Fruit fly (Drosophila melanogaster): ENCODE data around the gene qua.

Gene qua

dm6 chr2L:17514090-17514715 lies 17.2 kb upstream of the qua start (continued):
- TF ChIP-seq Ravus (GFP tag; IDR thresholded peaks at IDR 0.05) (peak; percentile 35), CG10321 (GFP tag; IDR thresholded peaks at IDR 0.05) (peak; percentile 67), dimm (GFP tag; IDR thresholded peaks at IDR 0.05) (peak; percentile 70), CG15479 (GFP tag; optimal IDR thresholded peaks at IDR 0.05) (no peak), toy (GFP tag; IDR thresholded peaks at IDR 0.05) (no peak), Blimp-1 (GFP tag; optimal IDR thresholded peaks at IDR 0.05) (peak; percentile 90), bcd (GFP tag; optimal IDR thresholded peaks at IDR 0.05) (peak; percentile 87), E2f1 (GFP tag; IDR thresholded peaks at IDR 0.05) (peak; percentile 79), gsb-n (tag; optimal IDR thresholded peaks at IDR 0.05) (peak; percentile 87), gsb (GFP tag; IDR thresholded peaks at IDR 0.05) (peak; percentile 59; the same call in 1 of the 2 replicates), z (GFP tag; IDR thresholded peaks at IDR 0.05) (0 out of 3 replicates have a peak, but pooled peaks have one; percentile 42), slbo (GFP tag; IDR thresholded peaks at IDR 0.05) (peak; percentile 79), Oaz (GFP tag; IDR thresholded peaks at IDR 0.05) (peak; percentile 54; the same call in 1 of the 2 replicates), caup (GFP tag; optimal IDR thresholded peaks at IDR 0.05; ENCODE audit: severe bottlenecking) (peak; percentile 84), Sry-δ (GFP tag; optimal IDR thresholded peaks at IDR 0.05) (no peak), Rfx (GFP tag; IDR thresholded peaks at IDR 0.05) (peak; percentile 75), Pdp1 (GFP tag; optimal IDR thresholded peaks at IDR 0.05) (peak in 1 of 2 experiments; percentile 70), Hsf (GFP tag; optimal IDR thresholded peaks at IDR 0.05) (peak; percentile 81), ase (GFP tag; IDR thresholded peaks at IDR 0.05) (peak; percentile 83), CG7357 (GFP tag; IDR thresholded peaks at IDR 0.05) (peak; percentile 80), CG17359 (tag; optimal IDR thresholded peaks at IDR 0.05) (peak; percentile 91), rib (GFP tag; IDR thresholded peaks at IDR 0.05) (peak; percentile 65; the same call in 1 of the 2 replicates), btn (GFP tag; optimal IDR thresholded peaks at IDR 0.05) (peak; percentile 47), CG15269 (tag; optimal IDR thresholded peaks at IDR 0.05) (peak; percentile 87), NFAT (GFP tag; IDR thresholded peaks at IDR 0.05) (peak; percentile 49), CG2712 (tag; optimal IDR thresholded peaks at IDR 0.05) (peak; percentile 96), dmrt11E (tag; optimal IDR thresholded peaks at IDR 0.05) (peak; percentile 95), tap (tag; optimal IDR thresholded peaks at IDR 0.05) (peak; percentile 91), CG10654 (GFP tag; optimal IDR thresholded peaks at IDR 0.05) (peak; percentile 76), Scr (GFP tag; IDR thresholded peaks at IDR 0.05; ENCODE audit: partially characterized antibody) (no peak), Bdp1 (GFP tag; optimal IDR thresholded peaks at IDR 0.05) (peak; percentile 59), CG3838 (GFP tag; optimal IDR thresholded peaks at IDR 0.05) (peak; percentile 66), Sry-β (GFP tag; optimal IDR thresholded peaks at IDR 0.05) (peak; percentile 39), Meics (GFP tag; optimal IDR thresholded peaks at IDR 0.05) (peak; percentile 86), mam (GFP tag; optimal IDR thresholded peaks at IDR 0.05) (peak; percentile 67), Lpt (GFP tag; optimal IDR thresholded peaks at IDR 0.05) (no peak), CG17829 (tag; optimal IDR thresholded peaks at IDR 0.05) (peak; percentile 94), tx (GFP tag; optimal IDR thresholded peaks at IDR 0.05) (peak; percentile 32), CG2678 (tag; optimal IDR thresholded peaks at IDR 0.05) (peak; percentile 94), klu (GFP tag; IDR thresholded peaks at IDR 0.05) (peak; percentile 56; the same call in 1 of the 2 replicates), grn (GFP tag; optimal IDR thresholded peaks at IDR 0.05) (peak; percentile 48), Dbx (GFP tag; IDR thresholded peaks at IDR 0.05) (peak; percentile 74), ATbp (GFP tag; optimal IDR thresholded peaks at IDR 0.05) (peak; percentile 89), CG1529 (GFP tag; optimal IDR thresholded peaks at IDR 0.05) (peak; percentile 79), CG1603 (tag; optimal IDR thresholded peaks at IDR 0.05) (peak; percentile 48), CG7987 (GFP tag; optimal IDR thresholded peaks at IDR 0.05) (peak; percentile 46), dysf (GFP tag; IDR thresholded peaks at IDR 0.05) (peak; percentile 87; the same call in 2 of the 3 replicates), wdn (GFP tag; IDR thresholded peaks at IDR 0.05) (peak; percentile 48; the same call in 1 of the 2 replicates), sqz (GFP tag; optimal IDR thresholded peaks at IDR 0.05) (peak; percentile 86), tin (GFP tag; optimal IDR thresholded peaks at IDR 0.05) (peak; percentile 83)
